Worm (Caenorhabditis elegans): ENCODE data around the gene nep-9.

- TF ChIP-seq ztf-23 (GFP tag; IDR thresholded peaks at IDR 0.05) (no peak), tab-1 (GFP tag; IDR thresholded peaks at IDR 0.05) (no peak), cog-1 (tag; optimal IDR thresholded peaks at IDR 0.05) (no peak), flt-1 (GFP tag; IDR thresholded peaks at IDR 0.05) (no peak), med-1 (GFP tag; optimal IDR thresholded peaks at IDR 0.05; ENCODE audit: insufficient read depth) (no peak), ref-1 (GFP tag; conservative IDR thresholded peaks at IDR 0.05) (no peak), klf-2 (GFP tag; conservative IDR thresholded peaks at IDR 0.05) (no peak), ztf-29 (GFP tag; IDR thresholded peaks at IDR 0.05) (no peak)
These were observed 51.0 kb downstream of the nep-9 start, which contains the start of the genes F14D2.14 and bath-29 for ce11 chrII:3347940-3348610.

Measured in whole organism, midembryonic.